Worm (Caenorhabditis elegans) whole organism, early embryonic: ENCODE results near the gene W05E10.2.

Experiments
- ama-1 ChIP-seq: fragments of 150-350 bp; optimal IDR thresholded peaks from 2 replicates; lab custom pipeline; 2014
- ceh-36 ChIP-seq: sonication (generic microtip); optimal IDR thresholded peaks from 2 replicates; lab custom pipeline; 2016; ENCODE audit warnings: missing genetic modification characterization, inconsistent platforms, missing compliant biosample characterization
- flt-1 ChIP-seq: fragments of 200-800 bp; sonication (Bioruptor generic); IDR thresholded peaks from 2 replicates; pipeline ENCODE4 v1.3.6; 2022; ENCODE audit warnings: missing genetic modification characterization, missing compliant biosample characterization
- hmg-4 ChIP-seq: fragments of 200-800 bp; sonication (Bioruptor generic); optimal IDR thresholded peaks from 2 replicates; lab custom pipeline; 2018; ENCODE audit warnings: mild to moderate bottlenecking, missing genetic modification characterization, missing compliant biosample characterization
- pes-1 ChIP-seq: fragments of 200-800 bp; sonication (Bioruptor generic); IDR thresholded peaks from 2 replicates; pipeline ENCODE4 v1.3.6; 2022; ENCODE audit warnings: missing genetic modification reagents, missing genetic modification characterization, missing compliant biosample characterization
- tra-4 ChIP-seq: sonication (generic microtip); optimal IDR thresholded peaks from 2 replicates; lab custom pipeline; 2017; ENCODE audit warnings: missing genetic modification characterization, missing compliant biosample characterization

ce11 chrV:11656469-11656868 lies 30.5 kb upstream of the W05E10.2 start:
- TF ChIP-seq ama-1 (lab: Kevin White, UChicago) (no peak), pes-1 (GFP tag; lab: Robert Waterston, UW) (no peak), flt-1 (GFP tag; lab: Robert Waterston, UW) (no peak), hmg-4 (GFP tag; lab: Kevin White, UChicago) (no peak), tra-4 (tag; lab: Kevin White, UChicago) (no peak), ceh-36 (tag; lab: Kevin White, UChicago) (no peak)
